Worm (Caenorhabditis elegans): Measurements from ENCODE around the gene tag-280.

Gene tag-280

ce11 chrII:12496981-12497380 is 36.5 kb downstream of the tag-280 start, which contains the start of gene T21B4.3:
T21B4.3 (minus strand) TSS chrII:12497081.
- TF ChIP-seq snpc-4 (tag; optimal IDR thresholded peaks at IDR 0.05): no peak
- TF ChIP-seq elt-1 (tag; optimal IDR thresholded peaks at IDR 0.05): no peak
- no peak for TF ChIP-seq ZK546.5 (tag; optimal IDR thresholded peaks at IDR 0.05)
- TF ChIP-seq elt-3 (tag; optimal IDR thresholded peaks at IDR 0.05): no peak
- no peak for TF ChIP-seq mab-5 (tag; optimal IDR thresholded peaks at IDR 0.05)
- no peak for TF ChIP-seq nhr-11 (tag; optimal IDR thresholded peaks at IDR 0.05)
- no peak for TF ChIP-seq ztf-11 (tag; optimal IDR thresholded peaks at IDR 0.05)
- TF ChIP-seq alr-1 (tag; optimal IDR thresholded peaks at IDR 0.05): no peak
- TF ChIP-seq lin-11 (tag; optimal IDR thresholded peaks at IDR 0.05): no peak
- TF ChIP-seq sma-9 (GFP tag; optimal IDR thresholded peaks at IDR 0.05): no peak
- TF ChIP-seq sma-9 (tag; optimal IDR thresholded peaks at IDR 0.05): no peak
- TF ChIP-seq R02D3.7 (tag; optimal IDR thresholded peaks at IDR 0.05): no peak
- TF ChIP-seq skn-1 (tag; optimal IDR thresholded peaks at IDR 0.05): no peak
- no peak for TF ChIP-seq nhr-129 (tag; optimal IDR thresholded peaks at IDR 0.05)

- TF ChIP-seq zag-1 (tag; optimal IDR thresholded peaks at IDR 0.05): no peak
- no peak for TF ChIP-seq nhr-11 (tag; optimal IDR thresholded peaks at IDR 0.05)
- no peak for TF ChIP-seq C34F6.9 (tag; optimal IDR thresholded peaks at IDR 0.05)
- no peak for TF ChIP-seq peb-1 (tag; optimal IDR thresholded peaks at IDR 0.05)
- no peak for TF ChIP-seq ztf-1 (GFP tag; conservative IDR thresholded peaks at IDR 0.05)
- no peak for TF ChIP-seq nhr-237 (tag; optimal IDR thresholded peaks at IDR 0.05)
- TF ChIP-seq elt-1 (tag; optimal IDR thresholded peaks at IDR 0.05): no peak
- TF ChIP-seq sma-9 (GFP tag; optimal IDR thresholded peaks at IDR 0.05): no peak
- no peak for TF ChIP-seq sma-9 (tag; optimal IDR thresholded peaks at IDR 0.05)
- TF ChIP-seq ZK546.5 (tag; optimal IDR thresholded peaks at IDR 0.05): no peak
- no peak for TF ChIP-seq ztf-11 (tag; optimal IDR thresholded peaks at IDR 0.05)
- TF ChIP-seq sma-3 (GFP tag; optimal IDR thresholded peaks at IDR 0.05): no peak
- no peak for TF ChIP-seq nhr-25 (tag; optimal IDR thresholded peaks at IDR 0.05)
- no peak for TF ChIP-seq ama-1 (optimal IDR thresholded peaks at IDR 0.05)
- TF ChIP-seq snpc-4 (tag; optimal IDR thresholded peaks at IDR 0.05): no peak
Observed at ce11 chrII:12499969-12500368, 39.5 kb downstream of the tag-280 start.

ce11 chrII:12502784-12503183 is 42.3 kb downstream of the tag-280 start, which contains the start of gene ador-1:
ador-1 (minus strand) TSS chrII:12502884.
- TF ChIP-seq peb-1 (tag; optimal IDR thresholded peaks at IDR 0.05) (no peak), dmd-4 (tag; optimal IDR thresholded peaks at IDR 0.05) (no peak), ztf-1 (GFP tag; conservative IDR thresholded peaks at IDR 0.05) (no peak), ztf-11 (tag; optimal IDR thresholded peaks at IDR 0.05) (no peak), sma-3 (GFP tag; optimal IDR thresholded peaks at IDR 0.05) (no peak), ceh-82 (tag; optimal IDR thresholded peaks at IDR 0.05) (no peak), ZK546.5 (tag; optimal IDR thresholded peaks at IDR 0.05) (no peak), nhr-12 (tag; optimal IDR thresholded peaks at IDR 0.05) (no peak), Y55F3AM.14 (GFP tag; optimal IDR thresholded peaks at IDR 0.05) (no peak), lin-39 (tag; optimal IDR thresholded peaks at IDR 0.05) (no peak), mdl-1 (tag; optimal IDR thresholded peaks at IDR 0.05) (no peak), lin-11 (tag; optimal IDR thresholded peaks at IDR 0.05) (no peak), nhr-11 (tag; optimal IDR thresholded peaks at IDR 0.05) (no peak), fos-1 (tag; optimal IDR thresholded peaks at IDR 0.05) (no peak), gmeb-1 (tag; optimal IDR thresholded peaks at IDR 0.05) (no peak), ama-1 (optimal IDR thresholded peaks at IDR 0.05) (no peak), R02D3.7 (tag; optimal IDR thresholded peaks at IDR 0.05) (no peak), unc-39 (tag; optimal IDR thresholded peaks at IDR 0.05) (no peak)

- TF ChIP-seq nhr-23 (tag; optimal IDR thresholded peaks at IDR 0.05) (no peak), zag-1 (tag; optimal IDR thresholded peaks at IDR 0.05) (no peak), elt-3 (tag; optimal IDR thresholded peaks at IDR 0.05) (no peak), unc-55 (GFP tag; optimal IDR thresholded peaks at IDR 0.05) (no peak), alr-1 (tag; optimal IDR thresholded peaks at IDR 0.05) (no peak), nhr-12 (tag; optimal IDR thresholded peaks at IDR 0.05) (no peak), C34F6.9 (tag; optimal IDR thresholded peaks at IDR 0.05) (no peak), aly-2 (tag; optimal IDR thresholded peaks at IDR 0.05) (no peak)
Observed at ce11 chrII:12506511-12506910, 46.1 kb downstream of the tag-280 start.

- TF ChIP-seq mdl-1 (tag; optimal IDR thresholded peaks at IDR 0.05) (no peak), sma-3 (GFP tag; optimal IDR thresholded peaks at IDR 0.05) (no peak), nhr-25 (tag; optimal IDR thresholded peaks at IDR 0.05) (no peak)
Observed at ce11 chrII:12507038-12507437, 46.6 kb downstream of the tag-280 start, which contains the start of gene srh-68. srh-68 (plus strand) TSS chrII:12507338.
